Fruit fly (Drosophila melanogaster) whole organism, embryonic: ENCODE measurements around the gene CG7275.
A peak's percentile ranks its signal among the peaks of the same experiment; 100 is the strongest.

Experiments used
- Antp ChIP-seq: fragments of 200-800 bp; sonication (Bioruptor generic); optimal IDR thresholded peaks from 3 replicates; lab custom pipeline; 2016; ENCODE audit warnings: missing biosample characterization, missing genetic modification characterization
- Asciz ChIP-seq: fragments of 200-800 bp; sonication (Bioruptor generic); optimal IDR thresholded peaks from 2 replicates; lab custom pipeline; 2017; ENCODE audit warnings: missing biosample characterization, mild to moderate bottlenecking, missing genetic modification characterization, missing genetic modification reagents
- B-H2 ChIP-seq: fragments of 200-800 bp; sonication (Bioruptor generic); optimal IDR thresholded peaks from 2 replicates; lab custom pipeline; 2018; ENCODE audit warnings: missing biosample characterization, mild to moderate bottlenecking, missing genetic modification characterization
- Bgb ChIP-seq: fragments of 200-800 bp; sonication (Bioruptor generic); IDR thresholded peaks from 2 replicates; pipeline ENCODE4 v1.3.6; 2022; ENCODE audit warnings: missing biosample characterization, missing genetic modification characterization; ENCODE audit not compliant: partially characterized antibody
- BtbVII ChIP-seq: fragments of 200-800 bp; sonication (Bioruptor generic); optimal IDR thresholded peaks from 3 replicates; lab custom pipeline; 2017; ENCODE audit warnings: missing biosample characterization, mild to moderate bottlenecking, missing genetic modification characterization
- CG10147 ChIP-seq: fragments of 200-800 bp; sonication (Bioruptor generic); optimal IDR thresholded peaks from 2 replicates; lab custom pipeline; 2019; ENCODE audit warnings: missing biosample characterization, mild to moderate bottlenecking, missing genetic modification characterization, moderate library complexity
- CG10543 ChIP-seq: fragments of 200-800 bp; sonication (Bioruptor generic); optimal IDR thresholded peaks from 3 replicates; lab custom pipeline; 2017; ENCODE audit warnings: missing biosample characterization, mild to moderate bottlenecking, missing genetic modification characterization, moderate library complexity
- CG13775 ChIP-seq: fragments of 200-800 bp; sonication (Bioruptor generic); optimal IDR thresholded peaks from 3 replicates; lab custom pipeline; 2017; ENCODE audit warnings: missing biosample characterization, mild to moderate bottlenecking, missing genetic modification characterization
- CG15479 ChIP-seq: fragments of 200-800 bp; sonication (Bioruptor generic); optimal IDR thresholded peaks from 3 replicates; lab custom pipeline; 2019; ENCODE audit warnings: missing biosample characterization, mild to moderate bottlenecking, missing genetic modification characterization, moderate library complexity
- CG17328 ChIP-seq: fragments of 200-800 bp; sonication (Bioruptor generic); IDR thresholded peaks from 2 replicates; pipeline ENCODE4 v1.3.6; 2022; ENCODE audit warnings: missing biosample characterization, missing genetic modification characterization
- CG17361 ChIP-seq: fragments of 200-800 bp; sonication (Bioruptor generic); IDR thresholded peaks from 3 replicates; pipeline ENCODE4 v1.3.6; 2022; ENCODE audit warnings: missing biosample characterization, missing genetic modification characterization
- CG17829 ChIP-seq: fragments of 200-800 bp; optimal IDR thresholded peaks from 2 replicates; lab custom pipeline; 2019; ENCODE audit warnings: missing biosample characterization, mild to moderate bottlenecking, missing genetic modification characterization, moderate library complexity
- CG1792 ChIP-seq: fragments of 200-800 bp; sonication (Bioruptor generic); optimal IDR thresholded peaks from 2 replicates; lab custom pipeline; 2016; ENCODE audit warnings: missing biosample characterization, missing genetic modification characterization
- CG2889 ChIP-seq: fragments of 200-800 bp; sonication (Bioruptor generic); IDR thresholded peaks from 3 replicates; pipeline ENCODE4 v1.3.6; 2022; ENCODE audit warnings: missing biosample characterization, missing genetic modification characterization
- CG32772 ChIP-seq: fragments of 200-800 bp; sonication (Bioruptor generic); IDR thresholded peaks from 2 replicates; pipeline ENCODE4 v1.3.6; 2022; ENCODE audit warnings: missing biosample characterization, missing genetic modification characterization
- CG3726 ChIP-seq: fragments of 200-800 bp; sonication (Bioruptor generic); IDR thresholded peaks from 3 replicates; pipeline ENCODE4, ENCODE4 v1.3.6; 2022; ENCODE audit warnings: missing biosample characterization, missing genetic modification characterization
- CG4282 ChIP-seq: fragments of 200-800 bp; sonication (Bioruptor generic); optimal IDR thresholded peaks from 2 replicates; lab custom pipeline; 2016; ENCODE audit warnings: missing biosample characterization, missing genetic modification characterization
- CG4617 ChIP-seq: fragments of 200-800 bp; sonication (Bioruptor generic); optimal IDR thresholded peaks from 3 replicates; lab custom pipeline; 2016; ENCODE audit warnings: missing biosample characterization, missing genetic modification characterization, borderline replicate concordance
- CG6175 ChIP-seq: fragments of 200-800 bp; sonication (Bioruptor generic); IDR thresholded peaks from 3 replicates; pipeline ENCODE4 v1.3.6; 2022; ENCODE audit warnings: missing biosample characterization, missing genetic modification characterization
- CG6654 ChIP-seq: fragments of 200-800 bp; sonication (Bioruptor generic); optimal IDR thresholded peaks from 2 replicates; lab custom pipeline; 2017; ENCODE audit warnings: missing biosample characterization, mild to moderate bottlenecking, missing genetic modification characterization
- CG7987 ChIP-seq: fragments of 200-800 bp; sonication (Bioruptor generic); optimal IDR thresholded peaks from 2 replicates; lab custom pipeline; 2018; ENCODE audit warnings: missing biosample characterization, mild to moderate bottlenecking, missing genetic modification characterization, moderate library complexity
- CG9727 ChIP-seq: fragments of 200-800 bp; sonication (Bioruptor generic); optimal IDR thresholded peaks from 3 replicates; lab custom pipeline; 2017; ENCODE audit warnings: missing biosample characterization, mild to moderate bottlenecking, missing genetic modification characterization
- Dip2 ChIP-seq: fragments of 200-800 bp; sonication (Bioruptor generic); IDR thresholded peaks from 2 replicates; pipeline ENCODE4 v1.3.6; 2022; ENCODE audit warnings: missing biosample characterization, missing genetic modification characterization
- Ets97D ChIP-seq: fragments of 200-800 bp; sonication (Bioruptor generic); optimal IDR thresholded peaks from 3 replicates; lab custom pipeline; 2016; ENCODE audit warnings: missing biosample characterization, missing genetic modification characterization
- Hmx ChIP-seq: fragments of 200-800 bp; sonication (Bioruptor generic); optimal IDR thresholded peaks from 2 replicates; lab custom pipeline; 2016; ENCODE audit warnings: missing biosample characterization, missing genetic modification characterization
- Hr51 ChIP-seq, 2 experiments: fragments of 200-800 bp; sonication (Bioruptor generic); optimal IDR thresholded peaks; 2 replicates in 1 of 2; 3 replicates in 1 of 2; lab custom pipeline; 2016 to 2018; ENCODE audit warnings: missing biosample characterization in 2 of 2, missing genetic modification characterization in 2 of 2, mild to moderate bottlenecking in 1 of 2, moderate library complexity in 1 of 2
- Lim3 ChIP-seq: fragments of 200-800 bp; sonication (Bioruptor generic); IDR thresholded peaks from 2 replicates; pipeline ENCODE4 v1.3.6; 2022; ENCODE audit warnings: missing biosample characterization, missing genetic modification characterization
- MBD-R2 ChIP-seq: fragments of 200-800 bp; sonication (Bioruptor generic); IDR thresholded peaks from 2 replicates; pipeline ENCODE4 v1.3.6; 2022; ENCODE audit warnings: missing biosample characterization, missing genetic modification characterization
- Nf-YB ChIP-seq: fragments of 200-800 bp; sonication (Bioruptor generic); optimal IDR thresholded peaks from 3 replicates; lab custom pipeline; 2019; ENCODE audit warnings: missing biosample characterization, mild to moderate bottlenecking, missing genetic modification characterization, moderate library complexity
- Optix ChIP-seq: fragments of 200-800 bp; sonication (Bioruptor generic); IDR thresholded peaks from 3 replicates; pipeline ENCODE4 v1.3.6; 2022; ENCODE audit warnings: missing biosample characterization, missing genetic modification characterization
- Rfx ChIP-seq: fragments of 200-800 bp; sonication (Bioruptor generic); IDR thresholded peaks from 2 replicates; pipeline ENCODE4 v1.3.6; 2022; ENCODE audit warnings: missing biosample characterization, missing genetic modification characterization
- Ssrp ChIP-seq: fragments of 200-800 bp; sonication (Bioruptor generic); optimal IDR thresholded peaks from 2 replicates; lab custom pipeline; 2018; ENCODE audit warnings: missing biosample characterization, mild to moderate bottlenecking, missing genetic modification characterization, moderate library complexity
- az2 ChIP-seq: fragments of 200-800 bp; sonication (Bioruptor generic); optimal IDR thresholded peaks from 3 replicates; lab custom pipeline; 2016; ENCODE audit warnings: missing biosample characterization, missing genetic modification characterization
- bbx ChIP-seq: fragments of 200-800 bp; sonication (Bioruptor generic); IDR thresholded peaks from 2 replicates; pipeline ENCODE4 v1.3.6; 2022; ENCODE audit warnings: missing biosample characterization, missing genetic modification characterization; ENCODE audit not compliant: partially characterized antibody
- bcd ChIP-seq: fragments of 200-800 bp; sonication (Bioruptor generic); optimal IDR thresholded peaks from 2 replicates; lab custom pipeline; 2017; ENCODE audit warnings: missing biosample characterization, mild to moderate bottlenecking, missing genetic modification characterization
- chif ChIP-seq, 2 experiments: fragments of 200-800 bp; sonication (Bioruptor generic); optimal IDR thresholded peaks; 3 replicates each; lab custom pipeline; 2016; ENCODE audit warnings: missing biosample characterization in 2 of 2, missing genetic modification characterization in 2 of 2
- dan ChIP-seq: fragments of 200-800 bp; sonication (Bioruptor generic); IDR thresholded peaks from 2 replicates; pipeline ENCODE4 v1.3.6; 2022; ENCODE audit warnings: missing biosample characterization, missing genetic modification characterization
- ems ChIP-seq: fragments of 200-800 bp; sonication (Bioruptor generic); optimal IDR thresholded peaks from 3 replicates; lab custom pipeline; 2016; ENCODE audit warnings: missing biosample characterization, missing genetic modification characterization
- fru ChIP-seq: fragments of >200 bp; optimal IDR thresholded peaks from 2 replicates; lab custom pipeline; 2017
- grn ChIP-seq: fragments of 200-800 bp; sonication (Bioruptor generic); optimal IDR thresholded peaks from 3 replicates; lab custom pipeline; 2017; ENCODE audit warnings: missing biosample characterization, missing genetic modification characterization
- h ChIP-seq: fragments of >200 bp; optimal IDR thresholded peaks from 2 replicates; lab custom pipeline; 2017
- ham ChIP-seq: fragments of 200-800 bp; sonication (Bioruptor generic); IDR thresholded peaks from 2 replicates; pipeline ENCODE4 v1.3.6; 2022; ENCODE audit warnings: missing biosample characterization, missing genetic modification characterization
- hb ChIP-seq: fragments of 200-800 bp; sonication (Bioruptor generic); IDR thresholded peaks from 3 replicates; pipeline ENCODE4 v1.3.6; 2022; ENCODE audit warnings: missing biosample characterization, missing genetic modification characterization; ENCODE audit not compliant: partially characterized antibody
- hth ChIP-seq: fragments of >200 bp; optimal IDR thresholded peaks from 2 replicates; lab custom pipeline; 2017; ENCODE audit warnings: inconsistent platforms
- pros ChIP-seq: fragments of 200-800 bp; sonication (Bioruptor generic); optimal IDR thresholded peaks from 3 replicates; lab custom pipeline; 2019; ENCODE audit warnings: missing biosample characterization, mild to moderate bottlenecking, missing genetic modification characterization, moderate library complexity
- psq ChIP-seq: fragments of 200-800 bp; sonication (Bioruptor generic); optimal IDR thresholded peaks from 2 replicates; lab custom pipeline; 2017; ENCODE audit warnings: missing biosample characterization, missing genetic modification characterization
- sens-2 ChIP-seq: fragments of 200-800 bp; sonication (Bioruptor generic); IDR thresholded peaks from 2 replicates; pipeline ENCODE4 v1.3.6; 2022; ENCODE audit warnings: missing biosample characterization, missing genetic modification characterization
- shn ChIP-seq: fragments of 200-800 bp; sonication (Bioruptor generic); optimal IDR thresholded peaks from 3 replicates; lab custom pipeline; 2016; ENCODE audit warnings: missing biosample characterization, missing genetic modification characterization
- slbo ChIP-seq: fragments of 200-800 bp; sonication (Bioruptor generic); IDR thresholded peaks from 2 replicates; pipeline ENCODE4 v1.3.6; 2022; ENCODE audit warnings: missing biosample characterization, missing genetic modification characterization
- so ChIP-seq: fragments of 200-800 bp; sonication (Bioruptor generic); IDR thresholded peaks from 3 replicates; pipeline ENCODE4 v1.3.6; 2022; ENCODE audit warnings: missing biosample characterization, missing genetic modification characterization
- stc ChIP-seq: fragments of 200-800 bp; sonication (Bioruptor generic); IDR thresholded peaks from 2 replicates; pipeline ENCODE4 v1.3.6; 2022; ENCODE audit warnings: missing biosample characterization, missing genetic modification characterization
- trh ChIP-seq: fragments of 200-800 bp; sonication (Bioruptor generic); optimal IDR thresholded peaks from 2 replicates; lab custom pipeline; 2016; ENCODE audit warnings: missing biosample characterization, missing genetic modification characterization

Gene CG7275

DNA sequence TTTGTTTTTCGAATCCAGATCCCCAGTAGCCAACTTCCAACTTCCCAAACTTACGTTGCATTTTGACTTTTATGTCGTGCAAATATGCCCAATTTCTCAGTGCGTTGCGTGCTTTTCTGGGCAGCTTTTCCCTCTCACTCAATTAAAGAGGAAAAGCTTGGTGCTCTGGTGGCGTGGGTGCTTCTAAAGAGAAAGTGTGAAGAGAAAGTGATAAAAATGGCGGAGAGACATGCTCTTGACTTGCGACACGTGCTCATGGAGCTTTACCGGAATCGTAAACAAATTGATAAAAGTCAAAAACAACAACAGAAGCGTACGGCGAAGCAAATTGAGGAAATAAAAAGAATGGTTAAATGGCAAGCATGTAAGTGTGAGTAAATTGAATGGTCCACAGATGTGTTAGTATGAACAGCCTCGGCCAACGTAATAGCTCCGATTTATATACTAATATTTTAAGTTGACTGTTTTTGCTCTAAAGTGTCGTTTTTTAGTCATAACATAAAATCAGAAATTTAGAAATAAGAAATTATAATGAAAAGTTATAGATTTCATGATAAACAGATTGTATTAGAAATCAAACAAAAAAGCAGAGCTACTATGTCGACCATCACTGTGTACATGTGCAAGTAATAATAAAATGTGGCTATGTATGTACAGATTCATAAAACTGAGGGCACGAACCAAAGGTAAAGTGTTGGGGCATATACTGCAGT, 4.7 kb upstream of the CG7275 start (continued):
- TF ChIP-seq Bgb (no peak), MBD-R2 (GFP tag; lab: Robert Waterston, UW) (no peak; the same call in 1 of the 2 replicates), Optix (GFP tag; lab: Robert Waterston, UW) (no peak), pros (GFP tag; lab: Kevin White, UChicago) (no peak), CG3726 (no peak), CG13775 (GFP tag; lab: Kevin White, UChicago) (peak; percentile 14), Hmx (GFP tag; lab: Kevin White, UChicago) (no peak), CG1792 (GFP tag; lab: Kevin White, UChicago) (no peak), B-H2 (GFP tag; lab: Kevin White, UChicago) (no peak), stc (GFP tag; lab: Robert Waterston, UW) (no peak; the same call in none of the 2 replicates), CG2889 (GFP tag; lab: Robert Waterston, UW) (no peak), Lim3 (GFP tag; lab: Robert Waterston, UW) (no peak), bcd (GFP tag; lab: Kevin White, UChicago) (peak; percentile 34), shn (GFP tag; lab: Kevin White, UChicago) (no peak), ham (GFP tag; lab: Robert Waterston, UW) (no peak), CG15479 (no peak), psq (GFP tag; lab: Kevin White, UChicago) (no peak), grn (GFP tag; lab: Kevin White, UChicago) (no peak), bbx (no peak), BtbVII (GFP tag; lab: Kevin White, UChicago) (no peak), Rfx (GFP tag; lab: Robert Waterston, UW) (no peak), CG17328 (GFP tag; lab: Robert Waterston, UW) (peak; percentile 55), slbo (no peak), CG9727 (GFP tag; lab: Kevin White, UChicago) (no peak), CG10147 (GFP tag; lab: Kevin White, UChicago) (peak; percentile 15), CG4282 (GFP tag; lab: Kevin White, UChicago) (no peak), h (no peak), CG7987 (GFP tag; lab: Kevin White, UChicago) (no peak), CG10543 (GFP tag; lab: Kevin White, UChicago) (no peak), chif (GFP tag; optimal IDR thresholded peaks at IDR 0.05; lab: Kevin White, UChicago) (no peak), Ets97D (no peak), dan (no peak), CG6654 (peak; percentile 16), fru (lab: Kevin White, UChicago) (no peak), sens-2 (GFP tag; lab: Robert Waterston, UW) (no peak), hth (lab: Kevin White, UChicago) (no peak), CG17829 (tag; lab: Kevin White, UChicago) (no peak), CG17361 (GFP tag; lab: Robert Waterston, UW) (peak; percentile 54; the same call in 2 of the 3 replicates), Hr51 (GFP tag; optimal IDR thresholded peaks at IDR 0.05; lab: Kevin White, UChicago) (peak in 1 of 2 experiments; percentile 27), CG32772 (no peak), Nf-YB (no peak), Dip2 (no peak), ems (GFP tag; lab: Kevin White, UChicago) (no peak), CG6175 (GFP tag; lab: Robert Waterston, UW) (no peak), Ssrp (tag; lab: Kevin White, UChicago) (no peak), Asciz (GFP tag; lab: Kevin White, UChicago) (peak; percentile 37), trh (GFP tag; lab: Kevin White, UChicago) (no peak), so (GFP tag; lab: Robert Waterston, UW) (no peak), hb (GFP tag; lab: Robert Waterston, UW) (no peak), az2 (GFP tag; lab: Kevin White, UChicago) (peak; percentile 14), Antp (GFP tag; lab: Kevin White, UChicago) (no peak), CG4617 (no peak)
